Fruit fly (Drosophila melanogaster): ENCODE results near the gene ca.

DNA sequence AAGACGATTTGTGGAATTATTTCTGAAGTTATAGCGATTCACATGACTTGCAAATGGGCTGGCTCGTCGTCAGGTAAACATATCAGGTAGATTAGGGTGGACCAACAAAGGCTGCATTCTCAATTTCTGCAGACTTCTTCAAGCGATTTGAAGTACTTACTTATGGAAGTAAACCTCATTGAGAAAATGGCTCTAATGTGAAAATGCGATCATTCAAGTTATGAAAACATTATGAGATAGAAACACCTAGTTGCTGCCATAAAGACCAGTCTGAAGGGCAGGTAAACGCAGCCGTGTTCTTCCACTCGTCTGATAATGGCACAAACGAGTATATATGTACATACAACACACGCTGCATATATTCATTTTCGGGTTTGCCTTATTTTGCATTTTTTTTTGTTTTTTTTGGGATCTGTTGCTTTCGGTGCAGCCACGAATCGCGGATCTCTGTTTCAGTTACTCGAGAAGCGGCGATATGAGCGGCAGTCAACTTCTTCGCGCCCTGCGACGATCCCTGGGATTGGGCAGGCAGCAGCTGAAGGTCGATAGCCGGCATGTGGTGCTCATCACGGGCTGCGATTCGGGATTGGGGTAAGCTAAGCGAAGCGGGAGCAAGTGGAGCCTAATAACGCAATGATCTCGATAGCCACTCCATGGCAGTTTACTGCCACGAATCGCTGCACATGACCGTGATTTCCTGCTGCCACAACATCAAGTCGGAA lies 12.3 kb upstream of the ca start, which contains the start of gene sro:
- no peak for TF ChIP-seq CG8478 (optimal IDR thresholded peaks at IDR 0.05)
- no peak for TF ChIP-seq CTCF (optimal IDR thresholded peaks at IDR 0.05)

Data from S2 (cell line).